Fruit fly (Drosophila melanogaster) whole organism, prepupa: ENCODE results near the gene EAChm.

ENCODE experiments used
- Blimp-1 ChIP-seq: fragments of 200-800 bp; sonication (Bioruptor generic); optimal IDR thresholded peaks from 3 replicates; lab custom pipeline; 2017; ENCODE audit warnings: missing biosample characterization, missing genetic modification characterization, mild to moderate bottlenecking, moderate library complexity, missing genetic modification reagents
- CG10631 ChIP-seq: fragments of 200-800 bp; sonication (Bioruptor generic); optimal IDR thresholded peaks from 2 replicates; lab custom pipeline; 2016; ENCODE audit warnings: missing biosample characterization, missing genetic modification characterization
- CG10669 ChIP-seq: fragments of 200-800 bp; sonication (Bioruptor generic); optimal IDR thresholded peaks from 3 replicates; lab custom pipeline; 2018; ENCODE audit warnings: missing biosample characterization, mild to moderate bottlenecking, missing genetic modification characterization, moderate library complexity
- CG11762 ChIP-seq: fragments of 200-800 bp; sonication (Bioruptor generic); optimal IDR thresholded peaks from 3 replicates; lab custom pipeline; 2016; ENCODE audit warnings: missing biosample characterization, missing genetic modification characterization; ENCODE audit not compliant: insufficient read depth
- CG11902 ChIP-seq: fragments of 200-800 bp; sonication (Bioruptor generic); optimal IDR thresholded peaks from 3 replicates; lab custom pipeline; 2016; ENCODE audit warnings: missing biosample characterization, missing genetic modification characterization
- CG15336 ChIP-seq: fragments of 200-800 bp; sonication (Bioruptor generic); IDR thresholded peaks from 2 replicates; pipeline ENCODE4 v1.3.6; 2022; ENCODE audit warnings: missing biosample characterization, missing genetic modification characterization
- CG1621 ChIP-seq: fragments of 200-800 bp; sonication (Bioruptor generic); optimal IDR thresholded peaks from 3 replicates; lab custom pipeline; 2018; ENCODE audit warnings: missing biosample characterization, mild to moderate bottlenecking, missing genetic modification characterization
- CG3032 ChIP-seq: fragments of 200-800 bp; optimal IDR thresholded peaks from 2 replicates; lab custom pipeline; 2019; ENCODE audit warnings: missing biosample characterization, mild to moderate bottlenecking, missing genetic modification characterization, moderate library complexity
- CG31627 ChIP-seq: fragments of 200-800 bp; sonication (Bioruptor generic); optimal IDR thresholded peaks from 3 replicates; lab custom pipeline; 2016; ENCODE audit warnings: missing biosample characterization, missing genetic modification characterization
- CG32006 ChIP-seq: fragments of 200-800 bp; sonication (Bioruptor generic); optimal IDR thresholded peaks from 3 replicates; lab custom pipeline; 2017; ENCODE audit warnings: missing biosample characterization, mild to moderate bottlenecking, missing genetic modification characterization
- CG34406 ChIP-seq: fragments of 200-800 bp; sonication (Bioruptor generic); optimal IDR thresholded peaks from 3 replicates; lab custom pipeline; 2016; ENCODE audit warnings: missing biosample characterization, missing genetic modification characterization
- CG3919 ChIP-seq: fragments of 200-800 bp; sonication (Bioruptor generic); optimal IDR thresholded peaks from 3 replicates; lab custom pipeline; 2016; ENCODE audit warnings: missing biosample characterization, missing genetic modification characterization
- CG6163 ChIP-seq: fragments of 200-800 bp; sonication (Bioruptor generic); IDR thresholded peaks from 3 replicates; pipeline ENCODE4 v1.3.6; 2022; ENCODE audit warnings: missing biosample characterization, missing genetic modification characterization
- CG6276 ChIP-seq: fragments of 200-800 bp; sonication (Bioruptor generic); optimal IDR thresholded peaks from 2 replicates; lab custom pipeline; 2017; ENCODE audit warnings: missing biosample characterization, mild to moderate bottlenecking, missing genetic modification characterization
- CG6792 ChIP-seq: fragments of 200-800 bp; sonication (Bioruptor generic); optimal IDR thresholded peaks from 3 replicates; lab custom pipeline; 2016; ENCODE audit warnings: missing biosample characterization, missing genetic modification characterization
- CG6808 ChIP-seq: fragments of 200-800 bp; sonication (Bioruptor generic); optimal IDR thresholded peaks from 3 replicates; lab custom pipeline; 2017; ENCODE audit warnings: missing biosample characterization, missing genetic modification characterization, mild to moderate bottlenecking, moderate library complexity, missing genetic modification reagents
- CG6854 ChIP-seq: fragments of 200-800 bp; sonication (Bioruptor generic); optimal IDR thresholded peaks from 2 replicates; lab custom pipeline; 2017; ENCODE audit warnings: missing biosample characterization, mild to moderate bottlenecking, missing genetic modification characterization
- CG7368 ChIP-seq: fragments of 200-800 bp; sonication (Bioruptor generic); optimal IDR thresholded peaks from 3 replicates; lab custom pipeline; 2016; ENCODE audit warnings: missing biosample characterization, missing genetic modification characterization
- CG8119 ChIP-seq: fragments of 200-800 bp; sonication (Bioruptor generic); IDR thresholded peaks from 3 replicates; pipeline ENCODE4 v1.3.6; 2022; ENCODE audit warnings: missing biosample characterization, missing genetic modification characterization
- CG8319 ChIP-seq: fragments of 200-800 bp; sonication (Bioruptor generic); optimal IDR thresholded peaks from 3 replicates; lab custom pipeline; 2016; ENCODE audit warnings: missing biosample characterization, missing genetic modification characterization
- CG8632 ChIP-seq: fragments of 200-800 bp; sonication (Bioruptor generic); optimal IDR thresholded peaks from 3 replicates; lab custom pipeline; 2016; ENCODE audit warnings: missing biosample characterization, missing genetic modification characterization
- Eip75B ChIP-seq: fragments of 200-800 bp; sonication (Bioruptor generic); optimal IDR thresholded peaks from 3 replicates; lab custom pipeline; 2016; ENCODE audit warnings: missing biosample characterization, missing genetic modification characterization
- Eip93F ChIP-seq: fragments of 200-800 bp; sonication (Bioruptor generic); optimal IDR thresholded peaks from 2 replicates; lab custom pipeline; 2016; ENCODE audit warnings: missing biosample characterization, mild to moderate bottlenecking, missing genetic modification characterization
- Ets21C ChIP-seq: fragments of 200-800 bp; sonication (Bioruptor generic); optimal IDR thresholded peaks from 3 replicates; lab custom pipeline; 2016; ENCODE audit warnings: missing biosample characterization, missing genetic modification characterization
- Ets96B ChIP-seq: fragments of 200-800 bp; optimal IDR thresholded peaks from 2 replicates; lab custom pipeline; 2019; ENCODE audit warnings: missing biosample characterization, mild to moderate bottlenecking, missing genetic modification characterization, moderate library complexity
- Met ChIP-seq: fragments of 200-800 bp; sonication (Bioruptor generic); optimal IDR thresholded peaks from 3 replicates; lab custom pipeline; 2016; ENCODE audit warnings: missing biosample characterization, missing genetic modification characterization
- Smox ChIP-seq: fragments of 200-800 bp; sonication (Bioruptor generic); optimal IDR thresholded peaks from 3 replicates; lab custom pipeline; 2016; ENCODE audit warnings: missing biosample characterization, missing genetic modification characterization
- achi ChIP-seq: fragments of 200-800 bp; sonication (Bioruptor generic); optimal IDR thresholded peaks from 3 replicates; lab custom pipeline; 2016; ENCODE audit warnings: missing biosample characterization, missing genetic modification characterization
- cyc ChIP-seq: fragments of 200-800 bp; sonication (Bioruptor generic); optimal IDR thresholded peaks from 3 replicates; lab custom pipeline; 2016; ENCODE audit warnings: missing biosample characterization, missing genetic modification characterization
- eg ChIP-seq: fragments of 200-800 bp; sonication (Bioruptor generic); IDR thresholded peaks from 3 replicates; pipeline ENCODE4 v1.3.6; 2022; ENCODE audit warnings: missing biosample characterization, missing genetic modification characterization
- esn ChIP-seq: fragments of 200-800 bp; sonication (Bioruptor generic); optimal IDR thresholded peaks from 2 replicates; lab custom pipeline; 2016; ENCODE audit warnings: missing biosample characterization, mild to moderate bottlenecking, missing genetic modification characterization, moderate library complexity
- fd85E ChIP-seq: fragments of 200-800 bp; sonication (Bioruptor generic); optimal IDR thresholded peaks from 3 replicates; lab custom pipeline; 2016; ENCODE audit warnings: missing biosample characterization, missing genetic modification characterization
- fkh ChIP-seq: fragments of 200-800 bp; sonication (Bioruptor generic); optimal IDR thresholded peaks from 3 replicates; lab custom pipeline; 2017; ENCODE audit warnings: missing biosample characterization, mild to moderate bottlenecking, missing genetic modification characterization, moderate library complexity
- lz ChIP-seq: fragments of 200-800 bp; sonication (Bioruptor generic); optimal IDR thresholded peaks from 3 replicates; lab custom pipeline; 2016; ENCODE audit warnings: missing biosample characterization, missing genetic modification characterization
- net ChIP-seq: fragments of 200-800 bp; sonication (Bioruptor generic); optimal IDR thresholded peaks from 3 replicates; lab custom pipeline; 2016; ENCODE audit warnings: missing biosample characterization, missing genetic modification characterization
- pdm3 ChIP-seq: fragments of 200-800 bp; sonication (Bioruptor generic); optimal IDR thresholded peaks from 3 replicates; lab custom pipeline; 2016; ENCODE audit warnings: missing biosample characterization, missing genetic modification characterization
- salr ChIP-seq, 2 experiments: fragments of 200-800 bp; sonication (Bioruptor generic); optimal IDR thresholded peaks; 3 replicates each; lab custom pipeline; 2016 to 2018; ENCODE audit warnings: missing biosample characterization in 2 of 2, missing genetic modification characterization in 2 of 2, mild to moderate bottlenecking in 1 of 2
- spab ChIP-seq: fragments of 200-800 bp; sonication (Bioruptor generic); optimal IDR thresholded peaks from 2 replicates; lab custom pipeline; 2017; ENCODE audit warnings: missing biosample characterization, mild to moderate bottlenecking, missing genetic modification characterization, missing genetic modification reagents
- ss ChIP-seq, 2 experiments: fragments of 200-800 bp; sonication (Bioruptor generic); optimal IDR thresholded peaks; 2 replicates in 1 of 2; 3 replicates in 1 of 2; lab custom pipeline; 2017 to 2018; ENCODE audit warnings: mild to moderate bottlenecking in 2 of 2, missing biosample characterization in 2 of 2, missing genetic modification characterization in 2 of 2, moderate library complexity in 1 of 2
- svp ChIP-seq: fragments of 200-800 bp; sonication (Bioruptor generic); peaks from one replicate; lab custom pipeline; 2016; ENCODE audit warnings: missing biosample characterization, missing genetic modification characterization
- vri ChIP-seq: fragments of 200-800 bp; sonication (Bioruptor generic); optimal IDR thresholded peaks from 3 replicates; lab custom pipeline; 2016; ENCODE audit warnings: missing biosample characterization, mild to moderate bottlenecking, missing genetic modification characterization

EAChm gene

DNA sequence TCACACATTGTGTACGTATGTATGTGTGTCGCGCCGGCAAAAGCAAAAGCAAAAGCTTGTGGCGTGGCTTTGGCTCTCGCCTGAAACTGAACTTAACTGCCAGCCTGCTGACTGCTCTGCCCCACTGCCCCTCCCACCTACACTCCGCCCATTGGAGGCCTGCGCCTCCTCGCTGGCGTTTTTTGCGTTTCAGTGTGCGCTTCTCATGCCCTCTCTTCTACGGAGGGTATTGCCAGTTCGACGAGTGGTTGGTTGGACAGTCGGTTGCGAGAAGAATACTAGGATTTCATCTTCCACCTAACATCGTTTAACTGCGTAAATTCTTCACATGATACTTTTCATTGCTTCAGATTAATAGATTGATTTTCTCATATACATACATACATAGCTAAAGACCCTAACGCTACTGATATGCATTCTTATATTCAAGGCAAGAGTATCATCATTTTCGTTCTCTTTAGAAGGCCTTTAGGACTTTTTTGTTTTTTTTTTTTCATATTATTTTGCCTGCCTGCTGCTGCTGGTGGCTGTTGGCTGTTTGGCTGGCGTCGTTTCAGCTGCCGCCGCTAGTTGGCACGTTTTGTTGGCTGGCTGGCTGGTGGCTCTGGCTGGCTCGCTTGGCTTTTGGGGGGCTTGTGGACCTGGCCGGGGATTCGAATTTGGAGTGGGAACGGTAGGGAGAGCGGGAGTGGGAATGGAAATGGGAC, 50.4 kb downstream of the EAChm start (continued):
- TF ChIP-seq lz (GFP tag; lab: Kevin White, UChicago) (peak; percentile 95), CG32006 (GFP tag; lab: Kevin White, UChicago) (peak; percentile 96), CG8119 (peak; percentile 95), cyc (GFP tag; lab: Kevin White, UChicago) (peak; percentile 92), CG7368 (GFP tag; lab: Kevin White, UChicago) (peak; percentile 73), CG3032 (peak; percentile 90), CG1621 (tag; lab: Kevin White, UChicago) (peak; percentile 85), Blimp-1 (GFP tag; lab: Kevin White, UChicago) (no peak), CG11902 (GFP tag; lab: Kevin White, UChicago) (peak; percentile 91), CG6792 (GFP tag; lab: Kevin White, UChicago) (peak; percentile 93), CG10631 (GFP tag; lab: Kevin White, UChicago) (peak; percentile 91), eg (GFP tag; lab: Robert Waterston, UW) (peak; percentile 86), CG31627 (peak; percentile 96), CG15336 (GFP tag; lab: Robert Waterston, UW) (peak; percentile 94), fd85E (GFP tag; lab: Kevin White, UChicago) (peak; percentile 57), Met (peak; percentile 95), Ets21C (GFP tag; lab: Kevin White, UChicago) (peak; percentile 92), ss (GFP tag; optimal IDR thresholded peaks at IDR 0.05; lab: Kevin White, UChicago) (peak; percentile 68 to 92), pdm3 (GFP tag; lab: Kevin White, UChicago) (peak; percentile 95), CG11762 (GFP tag; lab: Kevin White, UChicago) (peak; percentile 81), spab (GFP tag; lab: Kevin White, UChicago) (peak; percentile 85), salr (GFP tag; optimal IDR thresholded peaks at IDR 0.05; lab: Kevin White, UChicago) (peak; percentile 78 to 90), achi (peak; percentile 92), CG3919 (GFP tag; lab: Kevin White, UChicago) (peak; percentile 89), CG6276 (GFP tag; lab: Kevin White, UChicago) (peak; percentile 87), Eip75B (GFP tag; lab: Kevin White, UChicago) (peak; percentile 92), Smox (GFP tag; lab: Kevin White, UChicago) (peak; percentile 92), net (GFP tag; lab: Kevin White, UChicago) (peak; percentile 91), fkh (GFP tag; lab: Kevin White, UChicago) (no peak), vri (GFP tag; lab: Kevin White, UChicago) (peak; percentile 83), CG6854 (GFP tag; lab: Kevin White, UChicago) (peak; percentile 100), esn (peak; percentile 95), Ets96B (peak; percentile 90), CG6163 (peak; percentile 84), CG8319 (GFP tag; lab: Kevin White, UChicago) (peak; percentile 80), CG6808 (GFP tag; lab: Kevin White, UChicago) (peak; percentile 91), Eip93F (GFP tag; lab: Kevin White, UChicago) (peak; percentile 88), CG10669 (peak; percentile 87), svp (GFP tag; lab: Kevin White, UChicago) (peak; percentile 96), CG34406 (peak; percentile 92), CG8632 (GFP tag; lab: Kevin White, UChicago) (peak; percentile 89)
